Worm (Caenorhabditis elegans): Measurements from ENCODE around the gene Y25C1A.14.

The Y25C1A.14 gene

DNA sequence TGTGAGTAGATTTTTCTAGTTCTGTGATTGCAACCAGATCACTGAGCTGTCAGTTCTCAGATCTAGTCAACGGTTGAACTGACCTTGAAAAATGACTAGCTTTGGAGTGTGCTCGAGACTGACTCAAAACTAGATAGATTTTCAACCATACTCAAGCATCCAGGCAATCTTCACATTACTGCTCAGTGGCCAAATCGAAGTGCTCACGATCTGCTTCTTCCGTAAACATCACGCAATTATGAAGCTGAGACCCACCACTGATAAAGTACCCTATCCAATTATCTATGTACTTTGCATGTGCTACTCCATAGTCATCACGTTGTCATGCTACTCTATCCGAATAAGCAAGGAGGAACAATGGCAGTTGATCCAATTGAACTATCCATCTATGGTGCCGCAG, 45.4 kb downstream of the Y25C1A.14 start:
- TF ChIP-seq unc-39 (tag; optimal IDR thresholded peaks at IDR 0.05) (no peak), sea-2 (GFP tag; optimal IDR thresholded peaks at IDR 0.05) (no peak), ztf-4 (tag; optimal IDR thresholded peaks at IDR 0.05) (no peak), lin-15B (tag; optimal IDR thresholded peaks at IDR 0.05) (no peak), eor-1 (tag; optimal IDR thresholded peaks at IDR 0.05) (no peak), zag-1 (tag; optimal IDR thresholded peaks at IDR 0.05) (no peak), nhr-67 (tag; optimal IDR thresholded peaks at IDR 0.05) (no peak), lsy-12 (tag; optimal IDR thresholded peaks at IDR 0.05) (no peak), ceh-28 (tag; optimal IDR thresholded peaks at IDR 0.05) (no peak), nhr-25 (tag; optimal IDR thresholded peaks at IDR 0.05) (no peak), ZK546.5 (tag; optimal IDR thresholded peaks at IDR 0.05) (no peak), tbx-2 (tag; optimal IDR thresholded peaks at IDR 0.05) (no peak), jun-1 (tag; optimal IDR thresholded peaks at IDR 0.05) (no peak), egl-27 (tag; optimal IDR thresholded peaks at IDR 0.05) (no peak), nhr-11 (tag; optimal IDR thresholded peaks at IDR 0.05) (no peak), nhr-237 (tag; optimal IDR thresholded peaks at IDR 0.05) (no peak), mml-1 (tag; optimal IDR thresholded peaks at IDR 0.05) (no peak), nhr-28 (tag; optimal IDR thresholded peaks at IDR 0.05) (no peak), hmg-11 (tag; optimal IDR thresholded peaks at IDR 0.05) (no peak), snpc-4 (tag; optimal IDR thresholded peaks at IDR 0.05) (no peak)

DNA sequence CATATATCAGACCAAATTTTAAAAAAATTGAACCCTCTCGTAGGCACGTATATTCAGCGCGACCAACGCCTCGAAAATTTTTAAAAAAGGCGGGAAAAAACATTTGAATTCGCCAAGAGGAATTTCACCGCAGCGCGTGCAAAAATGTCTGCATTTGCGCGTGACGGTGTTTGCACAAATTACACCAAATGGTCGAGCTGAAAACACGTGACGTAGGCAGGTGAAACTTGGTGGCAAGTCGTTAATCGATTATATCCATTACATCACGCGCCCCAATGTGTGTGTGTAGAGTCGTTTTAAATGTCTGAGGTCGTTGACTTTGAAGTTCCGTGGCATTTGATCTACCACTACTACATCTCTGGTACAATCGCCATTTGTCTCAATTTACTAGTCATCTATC, 46.1 kb downstream of the Y25C1A.14 start, which contains the start of gene sri-31:
sri-31 (plus strand) TSS at position 301 of the 400 bp plus-strand sequence.
- no peak for TF ChIP-seq nhr-11 (tag; optimal IDR thresholded peaks at IDR 0.05)
- no peak for TF ChIP-seq egl-5 (tag; optimal IDR thresholded peaks at IDR 0.05)
- no peak for TF ChIP-seq unc-39 (tag; optimal IDR thresholded peaks at IDR 0.05)
- TF ChIP-seq R02D3.7 (tag; optimal IDR thresholded peaks at IDR 0.05), result no peak
- no peak for TF ChIP-seq mdl-1 (tag; optimal IDR thresholded peaks at IDR 0.05)
- TF ChIP-seq nhr-77 (tag; optimal IDR thresholded peaks at IDR 0.05), result no peak
- no peak for TF ChIP-seq sea-2 (GFP tag; optimal IDR thresholded peaks at IDR 0.05)
- TF ChIP-seq egl-27 (tag; optimal IDR thresholded peaks at IDR 0.05), result no peak
- TF ChIP-seq nhr-76 (tag; optimal IDR thresholded peaks at IDR 0.05), result no peak
- TF ChIP-seq fos-1 (tag; optimal IDR thresholded peaks at IDR 0.05), result no peak
- no peak for TF ChIP-seq lin-15B (tag; optimal IDR thresholded peaks at IDR 0.05)
- TF ChIP-seq ama-1 (optimal IDR thresholded peaks at IDR 0.05), result no peak
- no peak for TF ChIP-seq ceh-9 (tag; optimal IDR thresholded peaks at IDR 0.05)
- TF ChIP-seq ceh-82 (tag; optimal IDR thresholded peaks at IDR 0.05), result no peak
- TF ChIP-seq lin-39 (tag; optimal IDR thresholded peaks at IDR 0.05), result no peak
- TF ChIP-seq elt-3 (tag; optimal IDR thresholded peaks at IDR 0.05), result no peak
- no peak for TF ChIP-seq elt-2 (tag; optimal IDR thresholded peaks at IDR 0.05)
- TF ChIP-seq fkh-10 (GFP tag; optimal IDR thresholded peaks at IDR 0.05), result no peak
- TF ChIP-seq fkh-2 (tag; optimal IDR thresholded peaks at IDR 0.05), result no peak

DNA sequence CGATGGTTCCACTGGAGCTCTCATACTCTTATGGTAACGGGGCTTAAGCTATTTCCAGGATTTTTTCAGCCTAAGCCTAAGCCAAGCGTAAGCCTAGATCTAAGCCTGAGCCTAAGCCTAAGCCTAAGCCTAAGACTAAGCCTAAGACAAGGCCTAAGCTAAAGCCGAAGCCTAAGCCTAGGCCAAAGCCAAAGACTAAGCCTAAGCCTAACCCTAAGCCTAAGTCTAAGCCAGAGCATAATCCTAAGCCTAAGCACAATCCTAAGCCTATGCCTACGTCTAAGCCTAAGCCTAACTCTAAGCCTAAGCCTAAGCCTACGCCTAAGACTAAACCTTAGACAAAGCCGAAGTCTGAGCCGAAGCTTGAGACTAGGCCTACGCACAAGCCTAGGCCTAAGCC, 47.8 kb downstream of the Y25C1A.14 start:
- no peak for TF ChIP-seq sea-2 (GFP tag; optimal IDR thresholded peaks at IDR 0.05)
- no peak for TF ChIP-seq elt-3 (tag; optimal IDR thresholded peaks at IDR 0.05)
- no peak for TF ChIP-seq lin-15B (tag; optimal IDR thresholded peaks at IDR 0.05)
- TF ChIP-seq ceh-16 (tag; optimal IDR thresholded peaks at IDR 0.05), result no peak
- no peak for TF ChIP-seq skn-1 (tag; optimal IDR thresholded peaks at IDR 0.05)
- TF ChIP-seq eor-1 (tag; optimal IDR thresholded peaks at IDR 0.05), result no peak
- no peak for TF ChIP-seq nhr-237 (tag; optimal IDR thresholded peaks at IDR 0.05)

DNA sequence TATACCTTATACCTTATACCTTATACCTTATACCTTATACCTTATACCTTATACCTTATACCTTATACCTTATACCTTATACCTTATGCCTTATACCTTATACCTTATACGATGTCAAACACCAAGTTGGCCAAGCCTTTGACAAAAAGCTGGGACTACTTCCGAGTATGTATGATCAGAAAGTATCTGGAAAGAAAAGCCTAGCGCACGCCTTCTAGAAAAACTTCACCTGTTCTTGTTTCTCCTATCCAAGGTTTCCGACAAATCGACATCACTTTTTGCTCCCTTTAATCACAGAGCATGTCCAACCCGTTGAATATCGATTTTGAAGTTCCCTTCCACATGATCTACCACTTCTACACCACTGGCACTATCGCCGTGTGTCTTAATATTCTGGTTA, 48.4 kb downstream of the Y25C1A.14 start, which contains the start of gene sri-28:
sri-28 (plus strand) TSS at position 301 of the 400 bp plus-strand sequence.
- TF ChIP-seq nhr-77 (tag; optimal IDR thresholded peaks at IDR 0.05) (no peak), snpc-4 (tag; optimal IDR thresholded peaks at IDR 0.05) (no peak), nhr-237 (tag; optimal IDR thresholded peaks at IDR 0.05) (no peak), nhr-43 (tag; optimal IDR thresholded peaks at IDR 0.05; ENCODE audit: poor library complexity, severe bottlenecking) (no peak), nhr-67 (tag; optimal IDR thresholded peaks at IDR 0.05) (no peak), ama-1 (optimal IDR thresholded peaks at IDR 0.05) (no peak), ZK546.5 (tag; optimal IDR thresholded peaks at IDR 0.05) (no peak), ztf-11 (tag; optimal IDR thresholded peaks at IDR 0.05) (no peak), fkh-2 (tag; optimal IDR thresholded peaks at IDR 0.05) (no peak), ceh-28 (tag; optimal IDR thresholded peaks at IDR 0.05) (no peak), nhr-12 (tag; optimal IDR thresholded peaks at IDR 0.05) (no peak), fkh-10 (GFP tag; optimal IDR thresholded peaks at IDR 0.05) (no peak), zag-1 (tag; optimal IDR thresholded peaks at IDR 0.05) (no peak), aly-2 (tag; optimal IDR thresholded peaks at IDR 0.05) (no peak), nhr-11 (tag; optimal IDR thresholded peaks at IDR 0.05) (no peak), unc-62 (GFP tag; optimal IDR thresholded peaks at IDR 0.05) (no peak), lin-39 (tag; optimal IDR thresholded peaks at IDR 0.05) (no peak), mdl-1 (tag; optimal IDR thresholded peaks at IDR 0.05) (no peak)

All from whole organism, L3 larva.